Fruit fly (Drosophila melanogaster) whole organism, embryonic: ENCODE results near the gene mRpL50.

Experiments
- Abd-B ChIP-seq: fragments of 200-800 bp; sonication (Bioruptor generic); optimal IDR thresholded peaks from 2 replicates; lab custom pipeline; 2018; ENCODE audit warnings: missing biosample characterization, mild to moderate bottlenecking, missing genetic modification characterization, moderate library complexity
- Ada2b ChIP-seq: fragments of 200-800 bp; sonication (Bioruptor generic); IDR thresholded peaks from 2 replicates; pipeline ENCODE4 v1.3.6; 2022; ENCODE audit warnings: missing biosample characterization, missing genetic modification characterization
- Atf3 ChIP-seq: fragments of 200-800 bp; sonication (Bioruptor generic); optimal IDR thresholded peaks from 3 replicates; lab custom pipeline; 2016; ENCODE audit warnings: missing biosample characterization, missing genetic modification characterization
- Bdp1 ChIP-seq: fragments of 200-800 bp; sonication (Bioruptor generic); optimal IDR thresholded peaks from 3 replicates; lab custom pipeline; 2016; ENCODE audit warnings: missing biosample characterization, missing genetic modification characterization
- C15 ChIP-seq: fragments of 200-800 bp; sonication (Bioruptor generic); IDR thresholded peaks from 3 replicates; pipeline ENCODE4 v1.3.6; 2022; ENCODE audit warnings: missing biosample characterization, missing genetic modification characterization
- CG11247 ChIP-seq: fragments of 200-800 bp; sonication (Bioruptor generic); IDR thresholded peaks from 2 replicates; pipeline ENCODE4 v1.3.6; 2022; ENCODE audit warnings: missing biosample characterization, missing genetic modification characterization
- CG11560 ChIP-seq: fragments of 200-800 bp; sonication (Bioruptor generic); IDR thresholded peaks from 3 replicates; pipeline ENCODE4 v1.3.6; 2022; ENCODE audit warnings: missing biosample characterization, missing genetic modification characterization
- CG12236 ChIP-seq: fragments of 200-800 bp; sonication (Bioruptor generic); optimal IDR thresholded peaks from 2 replicates; lab custom pipeline; 2016; ENCODE audit warnings: missing biosample characterization, missing genetic modification characterization
- CG1233 ChIP-seq: fragments of 200-800 bp; sonication (Bioruptor generic); optimal IDR thresholded peaks from 4 replicates; lab custom pipeline; 2018; ENCODE audit warnings: missing biosample characterization, mild to moderate bottlenecking, missing genetic modification characterization
- CG14860 ChIP-seq: fragments of 200-800 bp; sonication (Bioruptor generic); IDR thresholded peaks from 3 replicates; pipeline ENCODE4 v1.3.6; 2022; ENCODE audit warnings: missing biosample characterization, missing genetic modification characterization; ENCODE audit not compliant: partially characterized antibody
- CG15011 ChIP-seq: fragments of 200-800 bp; sonication (Bioruptor generic); optimal IDR thresholded peaks from 3 replicates; lab custom pipeline; 2018; ENCODE audit warnings: missing biosample characterization, mild to moderate bottlenecking, missing genetic modification characterization
- CG1529 ChIP-seq: fragments of 200-800 bp; sonication (Bioruptor generic); optimal IDR thresholded peaks from 3 replicates; lab custom pipeline; 2018; ENCODE audit warnings: missing biosample characterization, missing genetic modification characterization
- CG1602 ChIP-seq: fragments of 200-800 bp; sonication (Bioruptor generic); optimal IDR thresholded peaks from 3 replicates; lab custom pipeline; 2016; ENCODE audit warnings: missing biosample characterization, missing genetic modification characterization
- CG17359 ChIP-seq: fragments of 200-800 bp; sonication (Bioruptor generic); optimal IDR thresholded peaks from 3 replicates; lab custom pipeline; 2018; ENCODE audit warnings: missing biosample characterization, mild to moderate bottlenecking, missing genetic modification characterization, moderate library complexity
- CG1832 ChIP-seq: fragments of 200-800 bp; sonication (Bioruptor generic); optimal IDR thresholded peaks from 2 replicates; lab custom pipeline; 2017; ENCODE audit warnings: missing biosample characterization, mild to moderate bottlenecking, missing genetic modification characterization, inconsistent platforms
- CG2129 ChIP-seq: fragments of 200-800 bp; sonication (Bioruptor generic); IDR thresholded peaks from 2 replicates; pipeline ENCODE4 v1.3.6; 2022; ENCODE audit warnings: missing biosample characterization, missing genetic modification characterization; ENCODE audit not compliant: partially characterized antibody
- CG2678 ChIP-seq: fragments of 200-800 bp; sonication (Bioruptor generic); optimal IDR thresholded peaks from 3 replicates; lab custom pipeline; 2019; ENCODE audit warnings: missing biosample characterization, mild to moderate bottlenecking, missing genetic modification characterization, moderate library complexity
- CG2889 ChIP-seq: fragments of 200-800 bp; sonication (Bioruptor generic); IDR thresholded peaks from 3 replicates; pipeline ENCODE4 v1.3.6; 2022; ENCODE audit warnings: missing biosample characterization, missing genetic modification characterization
- CG31388 ChIP-seq: fragments of 200-800 bp; sonication (Bioruptor generic); optimal IDR thresholded peaks from 2 replicates; lab custom pipeline; 2016; ENCODE audit warnings: missing biosample characterization, missing genetic modification characterization
- CG3847 ChIP-seq: fragments of 200-800 bp; sonication (Bioruptor generic); IDR thresholded peaks from 2 replicates; pipeline ENCODE4 v1.3.6; 2022; ENCODE audit warnings: missing biosample characterization, missing genetic modification characterization
- CG4617 ChIP-seq: fragments of 200-800 bp; sonication (Bioruptor generic); optimal IDR thresholded peaks from 3 replicates; lab custom pipeline; 2016; ENCODE audit warnings: missing biosample characterization, missing genetic modification characterization, borderline replicate concordance
- CG6254 ChIP-seq: fragments of 200-800 bp; sonication (Bioruptor generic); optimal IDR thresholded peaks from 3 replicates; lab custom pipeline; 2017; ENCODE audit warnings: mild to moderate bottlenecking, missing biosample characterization, missing genetic modification reagents, missing genetic modification characterization
- CG6765 ChIP-seq: fragments of 200-800 bp; sonication (Bioruptor generic); optimal IDR thresholded peaks from 3 replicates; lab custom pipeline; 2017; ENCODE audit warnings: missing biosample characterization, mild to moderate bottlenecking, missing genetic modification characterization
- CG8388 ChIP-seq: fragments of 200-800 bp; sonication (Bioruptor generic); optimal IDR thresholded peaks from 2 replicates; lab custom pipeline; 2019; ENCODE audit warnings: missing biosample characterization, mild to moderate bottlenecking, missing genetic modification characterization, moderate library complexity
- CHES-1-like ChIP-seq: fragments of 200-800 bp; sonication (Bioruptor generic); optimal IDR thresholded peaks from 2 replicates; lab custom pipeline; 2016; ENCODE audit warnings: missing biosample characterization, missing genetic modification characterization
- CTCF ChIP-seq: fragments of 200-800 bp; sonication (Bioruptor generic); optimal IDR thresholded peaks from 2 replicates; lab custom pipeline; 2017; ENCODE audit warnings: missing biosample characterization, mild to moderate bottlenecking, missing genetic modification characterization, moderate library complexity
- Gug ChIP-seq: fragments of 200-800 bp; sonication (Bioruptor generic); IDR thresholded peaks from 4 replicates; pipeline ENCODE4 v1.3.6; 2022; ENCODE audit warnings: missing biosample characterization, missing genetic modification characterization
- H2.0 ChIP-seq: fragments of 200-800 bp; sonication (Bioruptor generic); IDR thresholded peaks from 2 replicates; pipeline ENCODE4 v1.3.6; 2022; ENCODE audit warnings: missing biosample characterization, missing genetic modification characterization
- Hr3 ChIP-seq: fragments of 200-800 bp; sonication (Bioruptor generic); optimal IDR thresholded peaks from 3 replicates; lab custom pipeline; 2016; ENCODE audit warnings: missing biosample characterization, missing genetic modification characterization
- Max ChIP-seq: fragments of 200-800 bp; sonication (Bioruptor generic); optimal IDR thresholded peaks from 2 replicates; lab custom pipeline; 2016; ENCODE audit warnings: missing biosample characterization, mild to moderate bottlenecking, missing genetic modification characterization
- Mes4 ChIP-seq: fragments of 200-800 bp; sonication (Bioruptor generic); optimal IDR thresholded peaks from 2 replicates; lab custom pipeline; 2016; ENCODE audit warnings: missing biosample characterization, missing genetic modification characterization
- Myb ChIP-seq: fragments of 200-800 bp; sonication (Bioruptor generic); optimal IDR thresholded peaks from 2 replicates; lab custom pipeline; 2016; ENCODE audit warnings: missing biosample characterization, missing genetic modification characterization
- NC2β ChIP-seq: fragments of 200-800 bp; sonication (Bioruptor generic); optimal IDR thresholded peaks from 2 replicates; lab custom pipeline; 2016; ENCODE audit warnings: missing biosample characterization, missing genetic modification characterization
- Nf-YC ChIP-seq: fragments of 200-800 bp; optimal IDR thresholded peaks from 3 replicates; lab custom pipeline; 2019; ENCODE audit warnings: missing biosample characterization, mild to moderate bottlenecking, missing genetic modification characterization, moderate library complexity
- Pdp1 ChIP-seq, 2 experiments: fragments of 200-800 bp; sonication (Bioruptor generic); optimal IDR thresholded peaks; 3 replicates each; lab custom pipeline; 2016; ENCODE audit warnings: missing biosample characterization in 2 of 2, missing genetic modification characterization in 2 of 2, mild to moderate bottlenecking in 1 of 2, moderate library complexity in 1 of 2
- Ptx1 ChIP-seq: fragments of 200-800 bp; sonication (Bioruptor generic); IDR thresholded peaks from 2 replicates; pipeline ENCODE4 v1.3.6; 2022; ENCODE audit warnings: missing biosample characterization, missing genetic modification characterization
- Side ChIP-seq: fragments of 200-800 bp; sonication (Bioruptor generic); optimal IDR thresholded peaks from 2 replicates; lab custom pipeline; 2016; ENCODE audit warnings: missing biosample characterization, missing genetic modification characterization
- TFAM ChIP-seq: fragments of 200-800 bp; sonication (Bioruptor generic); optimal IDR thresholded peaks from 2 replicates; lab custom pipeline; 2017; ENCODE audit warnings: missing biosample characterization, missing genetic modification characterization, inconsistent platforms
- Usf ChIP-seq: fragments of 200-800 bp; sonication (Bioruptor generic); optimal IDR thresholded peaks from 2 replicates; lab custom pipeline; 2017; ENCODE audit warnings: missing genotype, missing biosample characterization, missing genetic modification characterization
- chif ChIP-seq, 2 experiments: fragments of 200-800 bp; sonication (Bioruptor generic); optimal IDR thresholded peaks; 3 replicates each; lab custom pipeline; 2016; ENCODE audit warnings: missing biosample characterization in 2 of 2, missing genetic modification characterization in 2 of 2
- croc ChIP-seq: fragments of 200-800 bp; sonication (Bioruptor generic); conservative IDR thresholded peaks from 3 replicates; pipeline ENCODE4 v1.3.6; 2022; ENCODE audit warnings: missing biosample characterization, missing genetic modification characterization
- gcm ChIP-seq: fragments of 200-800 bp; sonication (Bioruptor generic); optimal IDR thresholded peaks from 2 replicates; lab custom pipeline; 2019; ENCODE audit warnings: missing biosample characterization, mild to moderate bottlenecking, missing genetic modification characterization, moderate library complexity
- kay ChIP-seq: fragments of 200-800 bp; sonication (Bioruptor generic); optimal IDR thresholded peaks from 2 replicates; lab custom pipeline; 2016; ENCODE audit warnings: missing biosample characterization, missing genetic modification characterization
- lov ChIP-seq, 2 experiments: fragments of 200-800 bp in 1 of 2; fragments of >200 bp in 1 of 2; sonication (Bioruptor generic) in 1 of 2; IDR thresholded peaks in 1 of 2; optimal IDR thresholded peaks in 1 of 2; 2 replicates in 1 of 2; 3 replicates in 1 of 2; pipeline versions ENCODE4 v1.3.6 to Lab custom; 2017 to 2022; ENCODE audit warnings: missing biosample characterization in 1 of 2, missing genetic modification characterization in 1 of 2
- nerfin-2 ChIP-seq: fragments of 200-800 bp; sonication (Bioruptor generic); IDR thresholded peaks from 2 replicates; pipeline ENCODE4 v1.3.6; 2022; ENCODE audit warnings: missing biosample characterization, missing genetic modification characterization; ENCODE audit not compliant: partially characterized antibody
- pum ChIP-seq: fragments of 200-800 bp; sonication (Bioruptor generic); optimal IDR thresholded peaks from 2 replicates; lab custom pipeline; 2016; ENCODE audit warnings: missing biosample characterization, missing genetic modification characterization
- run ChIP-seq: fragments of 200-800 bp; sonication (Bioruptor generic); optimal IDR thresholded peaks from 3 replicates; lab custom pipeline; 2018; ENCODE audit warnings: missing biosample characterization, mild to moderate bottlenecking, missing genetic modification characterization
- sisA ChIP-seq: fragments of 200-800 bp; sonication (Bioruptor generic); IDR thresholded peaks from 2 replicates; pipeline ENCODE4 v1.3.6; 2022; ENCODE audit warnings: missing biosample characterization, missing genetic modification characterization
- so ChIP-seq: fragments of 200-800 bp; sonication (Bioruptor generic); IDR thresholded peaks from 3 replicates; pipeline ENCODE4 v1.3.6; 2022; ENCODE audit warnings: missing biosample characterization, missing genetic modification characterization
- stc ChIP-seq: fragments of 200-800 bp; sonication (Bioruptor generic); IDR thresholded peaks from 2 replicates; pipeline ENCODE4 v1.3.6; 2022; ENCODE audit warnings: missing biosample characterization, missing genetic modification characterization
- tgo ChIP-seq: fragments of 200-800 bp; sonication (Bioruptor generic); IDR thresholded peaks from 3 replicates; pipeline ENCODE4 v1.3.6; 2022; ENCODE audit warnings: missing biosample characterization, missing genetic modification characterization
- yki ChIP-seq: fragments of >200 bp; optimal IDR thresholded peaks from 3 replicates; lab custom pipeline; 2018

Gene mRpL50

dm6 chr3L:7250469-7250868 lies 6.7 kb upstream of the mRpL50 start, which contains the start of gene MED4 (continued):
- TF ChIP-seq so (GFP tag; lab: Robert Waterston, UW) (peak; percentile 54; the same call in 1 of the 3 replicates), pum (GFP tag; lab: Kevin White, UChicago) (peak; percentile 83), CG1529 (peak; percentile 33), CG15011 (GFP tag; lab: Kevin White, UChicago) (no peak), Myb (GFP tag; lab: Kevin White, UChicago) (peak; percentile 75), H2.0 (peak; percentile 72), Nf-YC (tag; lab: Kevin White, UChicago) (peak; percentile 49), CG17359 (tag; lab: Kevin White, UChicago) (peak; percentile 69), CTCF (GFP tag; lab: Kevin White, UChicago) (peak; percentile 24), CHES-1-like (GFP tag; lab: Kevin White, UChicago) (peak; percentile 95), Side (GFP tag; lab: Kevin White, UChicago) (peak; percentile 90), lov (optimal IDR thresholded peaks at IDR 0.05; lab: Kevin White, UChicago) (no peak), lov (GFP tag; IDR thresholded peaks at IDR 0.05; lab: Robert Waterston, UW) (no peak), Pdp1 (GFP tag; optimal IDR thresholded peaks at IDR 0.05; lab: Kevin White, UChicago) (peak; percentile 78 to 85), CG6765 (GFP tag; lab: Kevin White, UChicago) (peak; percentile 60), CG31388 (GFP tag; lab: Kevin White, UChicago) (no peak), gcm (peak; percentile 64), CG1233 (GFP tag; lab: Kevin White, UChicago) (peak; percentile 51), chif (GFP tag; optimal IDR thresholded peaks at IDR 0.05; lab: Kevin White, UChicago) (peak; percentile 68 to 82), CG2678 (tag; lab: Kevin White, UChicago) (peak; percentile 77), yki (lab: Kevin White, UChicago) (no peak), CG8388 (peak; percentile 47), Usf (GFP tag; lab: Kevin White, UChicago) (peak; percentile 19), Mes4 (GFP tag; lab: Kevin White, UChicago) (peak; percentile 74), Gug (peak; percentile 64; the same call in 3 of the 4 replicates), nerfin-2 (GFP tag; lab: Robert Waterston, UW) (no peak), CG1832 (GFP tag; lab: Kevin White, UChicago) (no peak), CG2889 (GFP tag; lab: Robert Waterston, UW) (peak; percentile 61; the same call in 2 of the 3 replicates), tgo (GFP tag; lab: Robert Waterston, UW) (peak; percentile 79), C15 (peak; percentile 41; the same call in 1 of the 3 replicates), Bdp1 (peak; percentile 38), CG14860 (GFP tag; lab: Robert Waterston, UW) (no peak), CG11247 (GFP tag; lab: Robert Waterston, UW) (peak; percentile 71), croc (GFP tag; lab: Robert Waterston, UW) (peak; percentile 41; the same call in 1 of the 3 replicates), TFAM (GFP tag; lab: Kevin White, UChicago) (no peak), Atf3 (GFP tag; lab: Kevin White, UChicago) (peak; percentile 75), CG6254 (peak; percentile 29)

dm6 chr3L:7249167-7249566 lies 5.4 kb upstream of the mRpL50 start, which contains the start of gene Cdc27:
Gene Cdc27, minus strand, starts transcription at chr3L:7249340.
- TF ChIP-seq kay (peak; percentile 9), CG12236 (GFP tag; lab: Kevin White, UChicago) (no peak), CG3847 (GFP tag; lab: Robert Waterston, UW) (peak; percentile 66), Ada2b (peak; percentile 43), yki (lab: Kevin White, UChicago) (no peak), CG4617 (GFP tag; lab: Kevin White, UChicago) (peak; percentile 93), Abd-B (GFP tag; lab: Kevin White, UChicago) (peak; percentile 67), run (tag; lab: Kevin White, UChicago) (no peak), Max (GFP tag; lab: Kevin White, UChicago) (peak; percentile 10), Ptx1 (GFP tag; lab: Robert Waterston, UW) (peak; percentile 29; the same call in 1 of the 2 replicates), CG2129 (GFP tag; lab: Robert Waterston, UW) (peak; percentile 37; the same call in 1 of the 2 replicates), stc (no peak), CG11560 (tag; lab: Robert Waterston, UW) (peak; percentile 30; the same call in 1 of the 3 replicates), NC2β (peak; percentile 61), Hr3 (peak; percentile 31), sisA (GFP tag; lab: Robert Waterston, UW) (no peak), CG1602 (GFP tag; lab: Kevin White, UChicago) (peak; percentile 1)
